Fruit fly (Drosophila melanogaster): Measurements from ENCODE around the gene CG42526.
A peak's percentile ranks its signal among the peaks of the same experiment; 100 is the strongest.

CG42526 gene

DNA sequence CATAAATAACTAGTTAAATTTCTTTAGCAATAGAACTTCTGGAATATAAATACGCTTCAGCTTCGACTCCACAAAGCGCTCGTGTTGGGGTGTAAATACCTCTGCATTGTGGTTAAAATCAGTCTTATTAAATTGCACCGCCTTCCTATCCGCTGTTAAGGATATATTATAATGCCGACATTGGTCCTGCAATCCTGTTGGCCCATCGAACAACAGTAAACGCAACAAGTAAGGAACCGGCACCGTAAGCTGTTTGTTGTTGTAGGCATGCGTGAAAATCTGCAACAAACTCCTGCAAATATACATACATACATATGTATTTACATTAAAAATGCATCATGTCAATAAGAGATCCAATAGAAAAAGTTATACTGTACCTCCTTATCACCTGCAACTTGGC is 21.2 kb upstream of the CG42526 start (continued):
- TF ChIP-seq Sox100B (GFP tag; optimal IDR thresholded peaks at IDR 0.05) (no peak), CG33213 (GFP tag; optimal IDR thresholded peaks at IDR 0.05) (no peak), CG10321 (GFP tag; IDR thresholded peaks at IDR 0.05) (no peak), CG2120 (GFP tag; optimal IDR thresholded peaks at IDR 0.05) (no peak), psq (GFP tag; optimal IDR thresholded peaks at IDR 0.05) (no peak), YL-1 (GFP tag; optimal IDR thresholded peaks at IDR 0.05) (peak; percentile 35), CG17328 (GFP tag; IDR thresholded peaks at IDR 0.05) (no peak), CG11456 (GFP tag; IDR thresholded peaks at IDR 0.05) (no peak), CG10147 (GFP tag; optimal IDR thresholded peaks at IDR 0.05) (no peak), Sin3A (optimal IDR thresholded peaks at IDR 0.05) (no peak), dimm (GFP tag; IDR thresholded peaks at IDR 0.05) (no peak), CG16779 (GFP tag; IDR thresholded peaks at IDR 0.05) (no peak), CG17568 (GFP tag; optimal IDR thresholded peaks at IDR 0.05) (no peak), CG12659 (GFP tag; optimal IDR thresholded peaks at IDR 0.05) (no peak), nau (GFP tag; optimal IDR thresholded peaks at IDR 0.05) (no peak), CG13287 (GFP tag; IDR thresholded peaks at IDR 0.05; ENCODE audit: partially characterized antibody) (no peak), CG13123 (GFP tag; optimal IDR thresholded peaks at IDR 0.05) (no peak), D19B (GFP tag; optimal IDR thresholded peaks at IDR 0.05) (no peak), ab (GFP tag; optimal IDR thresholded peaks at IDR 0.05) (no peak), ewg (GFP tag; optimal IDR thresholded peaks at IDR 0.05) (peak; percentile 6), abd-A (tag; optimal IDR thresholded peaks at IDR 0.05) (no peak), CG8089 (GFP tag; optimal IDR thresholded peaks at IDR 0.05) (no peak), dysf (GFP tag; IDR thresholded peaks at IDR 0.05) (no peak), pros (GFP tag; optimal IDR thresholded peaks at IDR 0.05) (no peak), CG32772 (GFP tag; IDR thresholded peaks at IDR 0.05) (no peak), CG15073 (GFP tag; optimal IDR thresholded peaks at IDR 0.05) (no peak), Rx (GFP tag; IDR thresholded peaks at IDR 0.05) (no peak), Scr (GFP tag; IDR thresholded peaks at IDR 0.05; ENCODE audit: partially characterized antibody) (no peak), gsb-n (tag; optimal IDR thresholded peaks at IDR 0.05) (no peak), Med (GFP tag) (peak; percentile 1), fd3F (GFP tag; optimal IDR thresholded peaks at IDR 0.05) (no peak), Sox102F (GFP tag; optimal IDR thresholded peaks at IDR 0.05) (no peak), CG9727 (GFP tag; optimal IDR thresholded peaks at IDR 0.05) (no peak), sens (GFP tag) (peak; percentile 31), CG7928 (GFP tag; optimal IDR thresholded peaks at IDR 0.05) (no peak), Gsc (GFP tag; IDR thresholded peaks at IDR 0.05) (no peak), CG2678 (tag; optimal IDR thresholded peaks at IDR 0.05) (no peak), br (optimal IDR thresholded peaks at IDR 0.05) (no peak), Nf-YA (GFP tag; IDR thresholded peaks at IDR 0.05) (no peak), zfh2 (GFP tag; optimal IDR thresholded peaks at IDR 0.05) (no peak), CG10959 (GFP tag; IDR thresholded peaks at IDR 0.05) (no peak), Elba2 (GFP tag; optimal IDR thresholded peaks at IDR 0.05) (peak; percentile 15)

DNA sequence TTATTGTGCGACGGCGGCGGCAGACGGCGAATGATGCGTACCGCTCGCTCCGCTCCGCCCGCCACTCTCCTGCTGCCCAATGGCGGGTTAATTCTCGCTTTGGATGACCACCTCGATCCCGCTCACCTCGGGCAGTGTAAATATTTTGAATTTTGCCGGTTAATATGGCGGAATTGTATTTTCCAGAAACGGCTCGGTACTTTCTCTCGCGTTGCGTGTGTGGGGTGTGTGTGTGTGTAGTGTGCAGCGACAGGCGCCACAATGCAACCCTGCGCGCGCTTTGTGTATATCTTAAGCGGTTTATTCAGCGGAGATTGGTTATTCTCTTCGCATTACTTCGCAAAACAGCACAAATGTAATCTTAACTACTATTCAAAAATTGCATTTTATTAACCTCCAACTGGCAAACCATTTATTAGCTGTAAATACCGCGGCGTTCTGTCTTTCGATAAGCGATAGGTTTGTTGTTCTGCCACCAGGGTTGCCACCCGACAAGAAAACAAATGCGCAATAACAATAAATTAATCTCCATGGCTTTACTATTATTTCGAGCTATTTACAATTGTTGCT is 20.7 kb upstream of the CG42526 start, which contains the start of the genes phol and CG3552:
Gene phol (minus strand): TSS at position 463 of the 570 bp plus-strand sequence.
Gene CG3552 (plus strand): TSS at position 500 of the 570 bp plus-strand sequence.
- TF ChIP-seq Oaz (GFP tag; IDR thresholded peaks at IDR 0.05) (no peak), Scr (GFP tag; IDR thresholded peaks at IDR 0.05; ENCODE audit: partially characterized antibody) (peak; percentile 57), salm (tag; optimal IDR thresholded peaks at IDR 0.05) (no peak), h (optimal IDR thresholded peaks at IDR 0.05) (no peak), Dll (GFP tag; IDR thresholded peaks at IDR 0.05; ENCODE audit: partially characterized antibody) (peak; percentile 52; the same call in 1 of the 4 replicates), Abd-B (GFP tag; optimal IDR thresholded peaks at IDR 0.05) (peak; percentile 18), Xrp1 (GFP tag; IDR thresholded peaks at IDR 0.05) (no peak), gfzf (GFP tag; optimal IDR thresholded peaks at IDR 0.05) (peak; percentile 51), Dbx (GFP tag; IDR thresholded peaks at IDR 0.05) (no peak), Bgb (GFP tag; IDR thresholded peaks at IDR 0.05; ENCODE audit: partially characterized antibody) (peak; percentile 30; the same call in 1 of the 2 replicates), CG4854 (GFP tag; optimal IDR thresholded peaks at IDR 0.05) (no peak), CG15514 (GFP tag; optimal IDR thresholded peaks at IDR 0.05) (peak; percentile 54), CG7745 (tag; optimal IDR thresholded peaks at IDR 0.05) (no peak), NfI (GFP tag; optimal IDR thresholded peaks at IDR 0.05) (no peak)
